Worm (Caenorhabditis elegans) whole organism, L1 larva: ENCODE results near the gene fbf-2.

ENCODE experiments used
- Y116A8C.19 ChIP-seq: sonication (generic microtip); optimal IDR thresholded peaks from 2 replicates; lab custom pipeline; 2016; ENCODE audit warnings: missing compliant biosample characterization, missing genetic modification characterization, borderline replicate concordance
- aly-2 ChIP-seq: fragments of 150-350 bp; optimal IDR thresholded peaks from 2 replicates; lab custom pipeline; 2014; ENCODE audit warnings: missing biosample characterization, missing genetic modification characterization
- ama-1 ChIP-seq: fragments of 150-350 bp; optimal IDR thresholded peaks from 2 replicates; lab custom pipeline; 2014
- hpl-2 ChIP-seq: fragments of 150-350 bp; optimal IDR thresholded peaks from 2 replicates; lab custom pipeline; 2014; ENCODE audit warnings: missing biosample characterization, missing genetic modification reagents, missing genetic modification characterization
- irx-1 ChIP-seq: sonication (generic microtip); optimal IDR thresholded peaks from 2 replicates; lab custom pipeline; 2016; ENCODE audit warnings: missing genetic modification characterization, missing compliant biosample characterization
- jun-1 ChIP-seq: fragments of 150-350 bp; optimal IDR thresholded peaks from 2 replicates; lab custom pipeline; 2014; ENCODE audit warnings: missing biosample characterization, missing genetic modification reagents, missing genetic modification characterization
- lsy-2 ChIP-seq, 2 experiments: fragments of 150-350 bp; optimal IDR thresholded peaks; 2 replicates each; lab custom pipeline; 2014; ENCODE audit warnings: missing biosample characterization in 2 of 2, missing genetic modification characterization in 2 of 2
- mdl-1 ChIP-seq, 2 experiments: fragments of 150-350 bp; optimal IDR thresholded peaks; 2 replicates each; lab custom pipeline; 2014 to 2017; ENCODE audit warnings: missing biosample characterization in 2 of 2, missing genetic modification characterization in 2 of 2, inconsistent platforms in 1 of 2
- mef-2 ChIP-seq: fragments of 150-350 bp; optimal IDR thresholded peaks from 2 replicates; lab custom pipeline; 2014; ENCODE audit warnings: missing biosample characterization, missing genetic modification characterization
- nhr-77 ChIP-seq: fragments of 150-350 bp; optimal IDR thresholded peaks from 2 replicates; lab custom pipeline; 2014; ENCODE audit warnings: missing biosample characterization, missing genetic modification characterization
- nhr-85 ChIP-seq: sonication (generic microtip); peaks from one replicate; lab custom pipeline; 2016; ENCODE audit warnings: missing genetic modification characterization, inconsistent platforms, missing compliant biosample characterization
- zag-1 ChIP-seq: fragments of 150-350 bp; optimal IDR thresholded peaks from 2 replicates; lab custom pipeline; 2014; ENCODE audit warnings: missing biosample characterization, missing genetic modification characterization

DNA sequence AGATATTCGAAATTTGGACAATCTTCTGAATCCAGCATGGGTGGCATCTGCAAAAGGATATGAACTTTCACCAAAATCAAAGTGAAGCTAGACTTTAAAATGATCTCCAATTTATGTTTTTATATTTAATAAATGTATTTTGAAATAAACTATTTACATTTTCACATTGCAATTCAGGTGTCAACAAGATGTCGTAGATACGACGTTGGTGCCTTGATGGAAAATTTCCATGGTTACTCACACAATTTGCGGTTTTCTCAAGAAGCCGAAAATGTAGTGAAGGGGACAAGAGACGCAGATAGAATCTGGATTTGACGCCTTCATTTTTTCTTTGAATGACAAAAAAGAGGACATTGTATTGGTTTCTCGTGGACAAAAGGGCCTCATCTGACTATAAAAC lies 8.2 kb upstream of the fbf-2 start, which contains the start of gene rgs-3:
- TF ChIP-seq Y116A8C.19 (tag; lab: Kevin White, UChicago), result no peak
- TF ChIP-seq lsy-2 (tag; optimal IDR thresholded peaks at IDR 0.05; lab: Kevin White, UChicago), result no peak
- no peak for TF ChIP-seq ama-1 (lab: Kevin White, UChicago)
- no peak for TF ChIP-seq zag-1 (tag; lab: Kevin White, UChicago)
- TF ChIP-seq nhr-85 (tag; lab: Kevin White, UChicago), result no peak
- no peak for TF ChIP-seq mdl-1 (tag; optimal IDR thresholded peaks at IDR 0.05; lab: Kevin White, UChicago)
- no peak for TF ChIP-seq aly-2 (tag; lab: Kevin White, UChicago)
- no peak for TF ChIP-seq mef-2 (tag; lab: Kevin White, UChicago)
- TF ChIP-seq nhr-77 (tag; lab: Kevin White, UChicago), result no peak
- TF ChIP-seq hpl-2, result no peak
- no peak for TF ChIP-seq irx-1 (tag; lab: Kevin White, UChicago)
- TF ChIP-seq jun-1 (tag; lab: Kevin White, UChicago), result no peak
